Fruit fly (Drosophila melanogaster) whole organism, embryonic: ENCODE measurements around the gene CG10063.

Source experiments
- B-H1 ChIP-seq: fragments of 200-800 bp; sonication (Bioruptor generic); IDR thresholded peaks from 3 replicates; pipeline ENCODE4 v1.3.6; 2022; ENCODE audit warnings: missing biosample characterization, missing genetic modification characterization
- CG12104 ChIP-seq: fragments of 200-800 bp; sonication (Bioruptor generic); optimal IDR thresholded peaks from 3 replicates; lab custom pipeline; 2016; ENCODE audit warnings: missing biosample characterization, missing genetic modification characterization
- CG12942 ChIP-seq: fragments of 200-800 bp; sonication (Bioruptor generic); optimal IDR thresholded peaks from 3 replicates; lab custom pipeline; 2016; ENCODE audit warnings: missing biosample characterization, missing genetic modification characterization
- CG13123 ChIP-seq: fragments of 200-800 bp; sonication (Bioruptor generic); optimal IDR thresholded peaks from 2 replicates; lab custom pipeline; 2016; ENCODE audit warnings: missing biosample characterization, missing genetic modification characterization
- CG15073 ChIP-seq: fragments of 200-800 bp; sonication (Bioruptor generic); optimal IDR thresholded peaks from 2 replicates; lab custom pipeline; 2016; ENCODE audit warnings: missing biosample characterization, missing genetic modification characterization
- CG15269 ChIP-seq: fragments of 200-800 bp; sonication (Bioruptor generic); optimal IDR thresholded peaks from 2 replicates; lab custom pipeline; 2018; ENCODE audit warnings: missing biosample characterization, mild to moderate bottlenecking, missing genetic modification characterization, moderate library complexity
- CG1647 ChIP-seq: fragments of 200-800 bp; sonication (Bioruptor generic); optimal IDR thresholded peaks from 3 replicates; lab custom pipeline; 2016; ENCODE audit warnings: missing biosample characterization, missing genetic modification characterization
- CG17328 ChIP-seq: fragments of 200-800 bp; sonication (Bioruptor generic); IDR thresholded peaks from 2 replicates; pipeline ENCODE4 v1.3.6; 2022; ENCODE audit warnings: missing biosample characterization, missing genetic modification characterization
- CG17829 ChIP-seq: fragments of 200-800 bp; optimal IDR thresholded peaks from 2 replicates; lab custom pipeline; 2019; ENCODE audit warnings: missing biosample characterization, mild to moderate bottlenecking, missing genetic modification characterization, moderate library complexity
- CG1792 ChIP-seq: fragments of 200-800 bp; sonication (Bioruptor generic); optimal IDR thresholded peaks from 2 replicates; lab custom pipeline; 2016; ENCODE audit warnings: missing biosample characterization, missing genetic modification characterization
- CG2120 ChIP-seq: fragments of 200-800 bp; sonication (Bioruptor generic); optimal IDR thresholded peaks from 3 replicates; lab custom pipeline; 2016; ENCODE audit warnings: missing biosample characterization, missing genetic modification characterization
- CG33213 ChIP-seq: fragments of 200-800 bp; sonication (Bioruptor generic); optimal IDR thresholded peaks from 3 replicates; lab custom pipeline; 2016; ENCODE audit warnings: missing biosample characterization, missing genetic modification characterization
- CG4424 ChIP-seq: fragments of 200-800 bp; sonication (Bioruptor generic); optimal IDR thresholded peaks from 3 replicates; lab custom pipeline; 2016; ENCODE audit warnings: missing biosample characterization, missing genetic modification characterization
- CG4730 ChIP-seq: fragments of 200-800 bp; sonication (Bioruptor generic); IDR thresholded peaks from 2 replicates; pipeline ENCODE4 v1.3.6; 2022; ENCODE audit warnings: missing biosample characterization, missing genetic modification characterization
- CG6175 ChIP-seq: fragments of 200-800 bp; sonication (Bioruptor generic); IDR thresholded peaks from 3 replicates; pipeline ENCODE4 v1.3.6; 2022; ENCODE audit warnings: missing biosample characterization, missing genetic modification characterization
- CG8924 ChIP-seq: fragments of 200-800 bp; optimal IDR thresholded peaks from 3 replicates; lab custom pipeline; 2019; ENCODE audit warnings: missing biosample characterization, mild to moderate bottlenecking, missing genetic modification characterization, moderate library complexity
- CG8944 ChIP-seq: fragments of 200-800 bp; sonication (Bioruptor generic); optimal IDR thresholded peaks from 3 replicates; lab custom pipeline; 2016; ENCODE audit warnings: missing biosample characterization, missing genetic modification characterization
- Camta ChIP-seq: fragments of 200-800 bp; sonication (Bioruptor generic); optimal IDR thresholded peaks from 2 replicates; lab custom pipeline; 2016; ENCODE audit warnings: missing biosample characterization, missing genetic modification characterization
- Dbx ChIP-seq: fragments of 200-800 bp; sonication (Bioruptor generic); IDR thresholded peaks from 3 replicates; pipeline ENCODE4 v1.3.6; 2022; ENCODE audit warnings: missing biosample characterization, missing genetic modification characterization
- Dll ChIP-seq: fragments of 200-800 bp; sonication (Bioruptor generic); IDR thresholded peaks from 4 replicates; pipeline ENCODE4 v1.3.6; 2022; ENCODE audit warnings: missing biosample characterization, missing genetic modification characterization; ENCODE audit not compliant: partially characterized antibody
- Eip74EF ChIP-seq, 2 experiments: fragments of 200-800 bp in 1 of 2; fragments of >200 bp in 1 of 2; sonication (Bioruptor generic) in 1 of 2; optimal IDR thresholded peaks; 2 replicates each; lab custom pipeline; 2017 to 2019; ENCODE audit warnings: missing biosample characterization in 2 of 2, missing genetic modification characterization in 2 of 2, mild to moderate bottlenecking in 1 of 2, moderate library complexity in 1 of 2
- Ets97D ChIP-seq: fragments of 200-800 bp; sonication (Bioruptor generic); optimal IDR thresholded peaks from 3 replicates; lab custom pipeline; 2016; ENCODE audit warnings: missing biosample characterization, missing genetic modification characterization
- HLHmδ ChIP-seq: fragments of 200-800 bp; sonication (Bioruptor generic); optimal IDR thresholded peaks from 2 replicates; lab custom pipeline; 2018; ENCODE audit warnings: missing biosample characterization, mild to moderate bottlenecking, missing genetic modification characterization, moderate library complexity
- Hmr ChIP-seq: fragments of 200-800 bp; sonication (Bioruptor generic); optimal IDR thresholded peaks from 3 replicates; lab custom pipeline; 2017; ENCODE audit warnings: mild to moderate bottlenecking, missing biosample characterization, missing genetic modification reagents, missing genetic modification characterization
- Lpt ChIP-seq: fragments of >200 bp; optimal IDR thresholded peaks from 2 replicates; lab custom pipeline; 2018; ENCODE audit warnings: missing biosample characterization, missing genetic modification characterization
- Med ChIP-seq: fragments of 200-800 bp; sonication (Bioruptor generic); peaks from one replicate; lab custom pipeline; 2016; ENCODE audit warnings: missing biosample characterization, missing genetic modification characterization, mild to moderate bottlenecking, inconsistent platforms, moderate library complexity
- Nf-YC ChIP-seq: fragments of 200-800 bp; optimal IDR thresholded peaks from 3 replicates; lab custom pipeline; 2019; ENCODE audit warnings: missing biosample characterization, mild to moderate bottlenecking, missing genetic modification characterization, moderate library complexity
- Taf1 ChIP-seq: fragments of 200-800 bp; sonication (Bioruptor generic); IDR thresholded peaks from 2 replicates; pipeline ENCODE4 v1.3.6; 2022; ENCODE audit warnings: missing biosample characterization, missing genetic modification characterization
- Xrp1 ChIP-seq: fragments of 200-800 bp; sonication (Bioruptor generic); IDR thresholded peaks from 2 replicates; pipeline ENCODE4 v1.3.6; 2022; ENCODE audit warnings: missing biosample characterization, missing genetic modification characterization
- al ChIP-seq: fragments of 200-800 bp; sonication (Bioruptor generic); IDR thresholded peaks from 2 replicates; pipeline ENCODE4 v1.3.6; 2022; ENCODE audit warnings: missing biosample characterization, missing genetic modification characterization
- br ChIP-seq: fragments of >200 bp; optimal IDR thresholded peaks from 2 replicates; lab custom pipeline; 2017
- crc ChIP-seq: fragments of 200-800 bp; sonication (Bioruptor generic); optimal IDR thresholded peaks from 2 replicates; lab custom pipeline; 2016; ENCODE audit warnings: missing biosample characterization, missing genetic modification characterization
- dm ChIP-seq: fragments of 200-800 bp; sonication (Bioruptor generic); optimal IDR thresholded peaks from 3 replicates; lab custom pipeline; 2016; ENCODE audit warnings: missing biosample characterization, missing genetic modification characterization
- exex ChIP-seq: fragments of 200-800 bp; sonication (Bioruptor generic); optimal IDR thresholded peaks from 4 replicates; lab custom pipeline; 2018; ENCODE audit warnings: missing biosample characterization, mild to moderate bottlenecking, missing genetic modification characterization, moderate library complexity
- eyg ChIP-seq: fragments of 200-800 bp; sonication (Bioruptor generic); optimal IDR thresholded peaks from 3 replicates; lab custom pipeline; 2016; ENCODE audit warnings: missing biosample characterization, missing genetic modification characterization
- insv ChIP-seq, 2 experiments: fragments of 200-800 bp; sonication (Bioruptor generic); optimal IDR thresholded peaks; 3 replicates each; lab custom pipeline; 2016 to 2018; ENCODE audit warnings: missing biosample characterization in 2 of 2, missing genetic modification characterization in 2 of 2
- lab ChIP-seq: fragments of 200-800 bp; sonication (Bioruptor generic); optimal IDR thresholded peaks from 3 replicates; lab custom pipeline; 2017; ENCODE audit warnings: missing biosample characterization, missing genetic modification characterization, mild to moderate bottlenecking, moderate library complexity, missing genetic modification reagents
- nau ChIP-seq: fragments of 200-800 bp; sonication (Bioruptor generic); optimal IDR thresholded peaks from 3 replicates; lab custom pipeline; 2017; ENCODE audit warnings: missing biosample characterization, mild to moderate bottlenecking, missing genetic modification characterization, missing genetic modification reagents
- nerfin-2 ChIP-seq: fragments of 200-800 bp; sonication (Bioruptor generic); IDR thresholded peaks from 2 replicates; pipeline ENCODE4 v1.3.6; 2022; ENCODE audit warnings: missing biosample characterization, missing genetic modification characterization; ENCODE audit not compliant: partially characterized antibody
- pfk ChIP-seq: fragments of 200-800 bp; sonication (Bioruptor generic); optimal IDR thresholded peaks from 2 replicates; lab custom pipeline; 2018; ENCODE audit warnings: missing biosample characterization, mild to moderate bottlenecking, missing genetic modification characterization, moderate library complexity
- ro ChIP-seq: fragments of 200-800 bp; sonication (Bioruptor generic); IDR thresholded peaks from 2 replicates; pipeline ENCODE4 v1.3.6; 2022; ENCODE audit warnings: missing biosample characterization, missing genetic modification characterization
- scrt ChIP-seq: fragments of 200-800 bp; sonication (Bioruptor generic); optimal IDR thresholded peaks from 2 replicates; lab custom pipeline; 2018; ENCODE audit warnings: missing biosample characterization, mild to moderate bottlenecking, missing genetic modification characterization, moderate library complexity
- shn ChIP-seq: fragments of 200-800 bp; sonication (Bioruptor generic); optimal IDR thresholded peaks from 3 replicates; lab custom pipeline; 2016; ENCODE audit warnings: missing biosample characterization, missing genetic modification characterization
- slp2 ChIP-seq: fragments of 200-800 bp; sonication (Bioruptor generic); optimal IDR thresholded peaks from 2 replicates; lab custom pipeline; 2016; ENCODE audit warnings: missing biosample characterization, missing genetic modification characterization
- sr ChIP-seq: fragments of 200-800 bp; sonication (Bioruptor generic); IDR thresholded peaks from 3 replicates; pipeline ENCODE4 v1.3.6; 2022; ENCODE audit warnings: missing biosample characterization, missing genetic modification characterization
- sug ChIP-seq: fragments of 200-800 bp; optimal IDR thresholded peaks from 2 replicates; lab custom pipeline; 2019; ENCODE audit warnings: missing biosample characterization, mild to moderate bottlenecking, missing genetic modification characterization, moderate library complexity
- twi ChIP-seq: fragments of 200-800 bp; optimal IDR thresholded peaks from 2 replicates; lab custom pipeline; 2019; ENCODE audit warnings: missing biosample characterization, mild to moderate bottlenecking, missing genetic modification characterization, moderate library complexity
- vfl ChIP-seq: fragments of 200-800 bp; sonication (Bioruptor generic); optimal IDR thresholded peaks from 2 replicates; lab custom pipeline; 2016; ENCODE audit warnings: missing biosample characterization, missing genetic modification characterization
- z ChIP-seq: fragments of 200-800 bp; sonication (Bioruptor generic); IDR thresholded peaks from 3 replicates; pipeline ENCODE4 v1.3.6; 2022; ENCODE audit warnings: missing biosample characterization, missing genetic modification characterization

Gene CG10063

DNA sequence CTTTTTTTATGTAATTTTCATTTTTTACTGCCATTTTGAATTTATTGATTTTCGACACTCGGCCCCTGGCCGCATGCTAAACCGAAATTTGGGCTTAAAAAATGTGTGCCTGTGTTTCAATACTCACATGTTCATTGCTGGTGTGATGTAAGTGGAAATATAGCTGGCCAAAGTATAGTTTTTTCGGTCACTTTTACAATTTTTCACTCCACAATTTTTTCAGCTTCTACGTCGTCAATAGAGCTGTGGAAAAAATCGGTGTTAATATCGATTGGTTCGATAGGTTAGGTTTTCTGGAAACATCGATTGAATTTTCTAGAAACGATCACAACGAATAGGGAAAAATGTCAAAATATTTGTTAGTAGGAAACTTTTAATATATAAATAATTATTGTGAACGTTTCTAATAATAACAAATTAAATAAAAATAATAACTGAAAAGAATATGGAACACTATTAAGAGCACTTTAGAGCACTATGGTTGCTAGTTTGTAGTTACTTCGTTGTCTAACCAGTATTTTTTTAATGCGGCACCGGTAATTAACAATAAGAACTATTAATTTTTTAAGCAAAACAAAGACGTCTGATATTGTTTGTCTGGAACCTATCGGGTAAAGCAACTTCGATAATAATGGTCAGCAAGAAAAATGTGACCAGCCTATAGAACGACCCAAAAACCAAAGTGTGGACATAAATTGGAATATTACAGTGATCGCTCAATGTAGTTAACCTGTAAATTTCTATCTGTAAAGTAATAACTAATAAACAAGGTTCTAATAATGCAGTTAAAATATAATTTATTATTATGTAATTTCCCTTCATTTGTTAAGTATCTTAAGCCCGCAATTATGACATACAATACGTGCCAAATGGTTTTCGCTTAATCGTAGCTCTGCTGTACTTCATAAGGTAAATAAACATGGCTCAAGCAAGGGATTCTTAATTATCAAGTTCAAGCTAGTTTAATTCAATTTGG is 16.7 kb downstream of the CG10063 start, which contains the start of the genes CG10077 and CG9948 (continued):
- TF ChIP-seq vfl (GFP tag; lab: Kevin White, UChicago) (peak; percentile 66), Nf-YC (tag; lab: Kevin White, UChicago) (peak; percentile 85), Lpt (GFP tag; lab: Kevin White, UChicago) (no peak), CG15073 (no peak), exex (no peak), nerfin-2 (GFP tag; lab: Robert Waterston, UW) (peak; percentile 76), CG2120 (GFP tag; lab: Kevin White, UChicago) (peak; percentile 89), CG17829 (tag; lab: Kevin White, UChicago) (peak; percentile 90), Hmr (peak; percentile 85), sr (0 out of 3 replicates have a peak, but pooled peaks have one; percentile 25), CG17328 (peak; percentile 93), CG1792 (GFP tag; lab: Kevin White, UChicago) (no peak), CG4730 (GFP tag; lab: Robert Waterston, UW) (peak; percentile 83), br (lab: Kevin White, UChicago) (no peak), Taf1 (GFP tag; lab: Robert Waterston, UW) (peak; percentile 85), CG8944 (peak; percentile 11), CG4424 (GFP tag; lab: Kevin White, UChicago) (peak; percentile 89), twi (tag; lab: Kevin White, UChicago) (peak; percentile 82), scrt (GFP tag; lab: Kevin White, UChicago) (peak; percentile 65), CG6175 (GFP tag; lab: Robert Waterston, UW) (peak; percentile 52; the same call in 1 of the 3 replicates), Dbx (peak; percentile 91), CG1647 (GFP tag; lab: Kevin White, UChicago) (peak; percentile 39), Camta (GFP tag; lab: Kevin White, UChicago) (peak; percentile 59), HLHmδ (GFP tag; lab: Kevin White, UChicago) (no peak), insv (GFP tag; optimal IDR thresholded peaks at IDR 0.05; lab: Kevin White, UChicago) (peak in 1 of 2 experiments; percentile 62), CG15269 (tag; lab: Kevin White, UChicago) (peak; percentile 93), shn (GFP tag; lab: Kevin White, UChicago) (peak; percentile 40), sug (tag; lab: Kevin White, UChicago) (peak; percentile 87), crc (GFP tag; lab: Kevin White, UChicago) (peak; percentile 44), z (GFP tag; lab: Robert Waterston, UW) (no peak), lab (peak; percentile 93), al (GFP tag; lab: Robert Waterston, UW) (peak; percentile 79), B-H1 (GFP tag; lab: Robert Waterston, UW) (peak; percentile 86), slp2 (GFP tag; lab: Kevin White, UChicago) (peak; percentile 19), CG13123 (GFP tag; lab: Kevin White, UChicago) (peak; percentile 73), Xrp1 (GFP tag; lab: Robert Waterston, UW) (peak; percentile 95), Dll (GFP tag; lab: Robert Waterston, UW) (peak; percentile 85), CG33213 (GFP tag; lab: Kevin White, UChicago) (peak; percentile 11), ro (peak; percentile 53; the same call in 1 of the 2 replicates), dm (GFP tag; lab: Kevin White, UChicago) (peak; percentile 27), Med (GFP tag; lab: Kevin White, UChicago) (peak; percentile 90), CG8924 (tag; lab: Kevin White, UChicago) (peak; percentile 90), pfk (peak; percentile 50), Eip74EF (GFP tag; optimal IDR thresholded peaks at IDR 0.05; lab: Kevin White, UChicago) (peak in 1 of 2 experiments; percentile 75), nau (GFP tag; lab: Kevin White, UChicago) (peak; percentile 76), CG12942 (GFP tag; lab: Kevin White, UChicago) (peak; percentile 66), Ets97D (GFP tag; lab: Kevin White, UChicago) (peak; percentile 27), eyg (GFP tag; lab: Kevin White, UChicago) (no peak), CG12104 (GFP tag; lab: Kevin White, UChicago) (peak; percentile 69)
